Fruit fly (Drosophila melanogaster): ENCODE results near the gene GV1.

dm6 chr3L:1865121-1865727, 54.8 kb downstream of the GV1 start, which contains the start of the genes HBS1 and CG12025:
- TF ChIP-seq Clk (GFP tag; optimal IDR thresholded peaks at IDR 0.05) (no peak), CG11617 (GFP tag; optimal IDR thresholded peaks at IDR 0.05) (no peak), cic (GFP tag; optimal IDR thresholded peaks at IDR 0.05) (no peak), tj (GFP tag; optimal IDR thresholded peaks at IDR 0.05) (peak; percentile 25), CG12768 (GFP tag; optimal IDR thresholded peaks at IDR 0.05) (no peak), ovo (GFP tag; optimal IDR thresholded peaks at IDR 0.05) (peak; percentile 19), CG33017 (tag; optimal IDR thresholded peaks at IDR 0.05) (peak; percentile 8)
